Worm (Caenorhabditis elegans): ENCODE data around the gene F59F5.5.

The F59F5.5 gene

ce11 chrX:10524483-10524948 is 21.3 kb upstream of the F59F5.5 start, which contains the start of the genes mboa-7 and git-1:
Gene mboa-7, minus strand, starts transcription at chrX:10524565.
Gene git-1, plus strand, starts transcription at chrX:10524898.
- 0 out of 2 replicates have a peak, but pooled peaks have one; percentile 11 for TF ChIP-seq C06A6.2 (GFP tag; conservative IDR thresholded peaks at IDR 0.05)
- TF ChIP-seq ztf-18 (tag; optimal IDR thresholded peaks at IDR 0.05): peak; percentile 91
- TF ChIP-seq attf-5 (GFP tag; optimal IDR thresholded peaks at IDR 0.05): peak; percentile 6
- TF ChIP-seq egl-18 (GFP tag; IDR thresholded peaks at IDR 0.05): no peak
- peak; percentile 51 for TF ChIP-seq lin-40 (tag; optimal IDR thresholded peaks at IDR 0.05)
- TF ChIP-seq cebp-1 (GFP tag; IDR thresholded peaks at IDR 0.05): no peak
- peak; percentile 59 for TF ChIP-seq cebp-1 (tag; optimal IDR thresholded peaks at IDR 0.05)
- peak; percentile 20 for TF ChIP-seq tbp1 (GFP tag; optimal IDR thresholded peaks at IDR 0.05)
- TF ChIP-seq ceh-27 (GFP tag; optimal IDR thresholded peaks at IDR 0.05): peak; percentile 15
- TF ChIP-seq dox-1 (GFP tag; IDR thresholded peaks at IDR 0.05): peak; percentile 67
- TF ChIP-seq fkh-3 (tag; optimal IDR thresholded peaks at IDR 0.05): no peak
- peak; percentile 71 for TF ChIP-seq nhr-80 (tag; optimal IDR thresholded peaks at IDR 0.05)
- no peak for TF ChIP-seq lag-1 (GFP tag; IDR thresholded peaks at IDR 0.05)

DNA sequence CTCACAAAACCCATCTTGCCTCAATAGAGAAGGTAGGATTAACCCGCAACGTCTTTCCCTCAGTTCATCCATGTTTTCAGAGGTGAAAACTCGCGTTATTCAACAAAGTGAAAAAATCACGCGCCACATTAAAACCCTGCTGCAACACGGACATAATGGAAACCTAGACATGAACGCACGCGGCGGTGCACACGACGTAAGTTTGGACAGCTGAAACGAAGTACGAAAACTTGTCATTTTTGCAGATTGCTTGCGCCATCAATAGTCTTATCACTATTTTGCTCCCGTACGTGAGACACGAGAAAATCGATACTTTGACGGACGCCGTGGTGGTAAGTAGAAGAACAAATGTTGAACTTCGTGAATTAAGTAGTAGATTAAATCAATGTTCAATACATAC is 18.4 kb upstream of the F59F5.5 start:
- TF ChIP-seq dox-1 (GFP tag; IDR thresholded peaks at IDR 0.05) (0 out of 2 replicates have a peak, but pooled peaks have one; percentile 58), T07F8.4 (tag; optimal IDR thresholded peaks at IDR 0.05) (no peak), F37B4.10 (GFP tag; IDR thresholded peaks at IDR 0.05) (no peak), him-1 (tag; optimal IDR thresholded peaks at IDR 0.05) (no peak), nhr-80 (tag; optimal IDR thresholded peaks at IDR 0.05) (peak; percentile 83), B0035.1 (tag; optimal IDR thresholded peaks at IDR 0.05) (no peak), F52B5.7 (tag; optimal IDR thresholded peaks at IDR 0.05) (no peak), nhr-120 (GFP tag; IDR thresholded peaks at IDR 0.05) (no peak), cebp-1 (GFP tag; IDR thresholded peaks at IDR 0.05) (no peak), cebp-1 (tag; optimal IDR thresholded peaks at IDR 0.05) (peak; percentile 0), lin-26 (GFP tag; IDR thresholded peaks at IDR 0.05) (no peak)

DNA sequence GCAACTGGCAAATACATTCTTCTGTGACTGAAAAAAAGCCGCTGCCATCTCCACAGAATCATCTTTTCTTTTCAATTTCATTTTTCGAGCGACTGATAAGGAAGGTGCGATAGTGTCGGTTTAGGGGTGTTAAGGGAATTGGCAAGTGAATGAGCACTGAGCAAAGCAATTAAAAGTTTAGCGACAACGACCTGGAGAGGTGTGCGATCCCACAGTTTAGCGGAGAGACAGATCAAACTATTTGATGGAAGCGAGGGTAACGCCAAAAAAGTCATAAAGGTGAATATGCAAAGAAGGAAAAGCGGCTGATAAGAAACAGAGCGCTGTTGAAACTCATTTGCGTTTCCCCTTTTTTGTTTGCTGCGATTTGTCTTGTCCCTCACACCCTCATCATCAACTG is 16.8 kb upstream of the F59F5.5 start, which contains the start of the genes F14F3.5 and slcf-1:
TSS of gene F14F3.5 (minus strand) at position 234 of the 400 bp plus-strand sequence.
TSS of gene slcf-1 (plus strand) at position 302 of the 400 bp plus-strand sequence.
- TF ChIP-seq somi-1 (GFP tag; optimal IDR thresholded peaks at IDR 0.05) (no peak), ceh-100 (GFP tag; IDR thresholded peaks at IDR 0.05) (no peak), zim-3 (tag; optimal IDR thresholded peaks at IDR 0.05) (no peak), dox-1 (GFP tag; IDR thresholded peaks at IDR 0.05) (peak; percentile 46; the same call in 1 of the 2 replicates), die-1 (tag; optimal IDR thresholded peaks at IDR 0.05) (no peak), Y79H2A.3 (GFP tag; conservative IDR thresholded peaks at IDR 0.05) (no peak), snpc-4 (GFP tag; optimal IDR thresholded peaks at IDR 0.05) (no peak), snpc-4 (tag; optimal IDR thresholded peaks at IDR 0.05) (no peak), lag-1 (GFP tag; IDR thresholded peaks at IDR 0.05) (no peak), F10E7.11 (tag; optimal IDR thresholded peaks at IDR 0.05) (no peak), rpc-1 (optimal IDR thresholded peaks at IDR 0.05) (no peak), rpc-1 (tag; optimal IDR thresholded peaks at IDR 0.05) (no peak), nhr-80 (tag; optimal IDR thresholded peaks at IDR 0.05) (peak; percentile 88), F52B5.7 (tag; optimal IDR thresholded peaks at IDR 0.05) (no peak), K12H6.12 (tag; optimal IDR thresholded peaks at IDR 0.05) (no peak), nfya-1 (tag; optimal IDR thresholded peaks at IDR 0.05; ENCODE audit: borderline replicate concordance, insufficient read depth) (no peak), hmg-1.2 (GFP tag; IDR thresholded peaks at IDR 0.05) (no peak), bed-2 (GFP tag; IDR thresholded peaks at IDR 0.05) (no peak)

All from whole organism, young adult.